Worm (Caenorhabditis elegans) whole organism, mixed stage, embryonic: ENCODE measurements around the gene unc-64.

Source experiments
- M03D4.4 ChIP-seq: sonication (generic microtip); optimal IDR thresholded peaks from 2 replicates; lab custom pipeline; 2017; ENCODE audit warnings: mild to moderate bottlenecking, missing genetic modification characterization, missing compliant biosample characterization
- bed-3 ChIP-seq: fragments of 200-800 bp; sonication (Bioruptor generic); optimal IDR thresholded peaks from 3 replicates; lab custom pipeline; 2018; ENCODE audit warnings: mild to moderate bottlenecking, missing genetic modification characterization, moderate library complexity, missing compliant biosample characterization
- blmp-1 ChIP-seq: fragments of 150-350 bp; optimal IDR thresholded peaks from 2 replicates; lab custom pipeline; 2014; ENCODE audit warnings: missing biosample characterization, missing genetic modification characterization
- ceh-39 ChIP-seq: fragments of 150-350 bp; optimal IDR thresholded peaks from 2 replicates; lab custom pipeline; 2014; ENCODE audit warnings: missing biosample characterization, missing genetic modification characterization
- ceh-43 ChIP-seq: fragments of 200-800 bp; sonication (Bioruptor generic); optimal IDR thresholded peaks from 2 replicates; lab custom pipeline; 2018; ENCODE audit warnings: mild to moderate bottlenecking, missing genetic modification characterization, moderate library complexity, missing compliant biosample characterization
- ceh-83 ChIP-seq: fragments of 200-800 bp; sonication (Bioruptor generic); optimal IDR thresholded peaks from 2 replicates; lab custom pipeline; 2018; ENCODE audit warnings: mild to moderate bottlenecking, missing genetic modification characterization, missing compliant biosample characterization
- ces-1 ChIP-seq: fragments of 150-350 bp; optimal IDR thresholded peaks from 2 replicates; lab custom pipeline; 2014; ENCODE audit warnings: missing biosample characterization, missing genetic modification reagents, missing genetic modification characterization
- cnd-1 ChIP-seq: fragments of 200-800 bp; sonication (Bioruptor generic); optimal IDR thresholded peaks from 2 replicates; lab custom pipeline; 2018; ENCODE audit warnings: mild to moderate bottlenecking, missing genetic modification characterization, missing compliant biosample characterization
- drap-1 ChIP-seq: fragments of 200-800 bp; sonication (Bioruptor generic); optimal IDR thresholded peaks from 3 replicates; lab custom pipeline; 2018; ENCODE audit warnings: mild to moderate bottlenecking, missing genetic modification characterization, missing compliant biosample characterization
- elt-1 ChIP-seq: sonication (generic microtip); optimal IDR thresholded peaks from 2 replicates; lab custom pipeline; 2017; ENCODE audit warnings: missing genetic modification characterization, mild to moderate bottlenecking, missing compliant biosample characterization, antibody characterized with exemption, moderate library complexity, borderline replicate concordance; ENCODE audit not compliant: insufficient read depth
- elt-3 ChIP-seq: fragments of 150-350 bp; optimal IDR thresholded peaks from 2 replicates; lab custom pipeline; 2014; ENCODE audit warnings: missing biosample characterization, missing genetic modification characterization
- flh-1 ChIP-seq: fragments of 200-800 bp; sonication (Bioruptor generic); optimal IDR thresholded peaks from 2 replicates; lab custom pipeline; 2018; ENCODE audit warnings: mild to moderate bottlenecking, missing genetic modification characterization, moderate library complexity, missing compliant biosample characterization
- ham-2 ChIP-seq: fragments of 200-800 bp; sonication (Bioruptor generic); optimal IDR thresholded peaks from 2 replicates; lab custom pipeline; 2018; ENCODE audit warnings: mild to moderate bottlenecking, missing genetic modification characterization, missing compliant biosample characterization
- hlh-1 ChIP-seq: fragments of 150-350 bp; optimal IDR thresholded peaks from 2 replicates; lab custom pipeline; 2014; ENCODE audit warnings: missing biosample characterization, missing genetic modification reagents, missing genetic modification characterization
- lin-13 ChIP-seq: fragments of 150-350 bp; optimal IDR thresholded peaks from 2 replicates; lab custom pipeline; 2014; ENCODE audit warnings: missing biosample characterization, missing genetic modification characterization
- lin-32 ChIP-seq: fragments of 200-800 bp; sonication (Bioruptor generic); optimal IDR thresholded peaks from 2 replicates; lab custom pipeline; 2018; ENCODE audit warnings: mild to moderate bottlenecking, missing genetic modification characterization, missing compliant biosample characterization
- lsy-2 ChIP-seq: fragments of 150-350 bp; optimal IDR thresholded peaks from 2 replicates; lab custom pipeline; 2014; ENCODE audit warnings: missing biosample characterization, missing genetic modification characterization
- mab-5 ChIP-seq: fragments of 150-350 bp; optimal IDR thresholded peaks from 2 replicates; lab custom pipeline; 2014; ENCODE audit warnings: missing biosample characterization, missing genetic modification characterization
- mep-1 ChIP-seq: fragments of 150-350 bp; optimal IDR thresholded peaks from 2 replicates; lab custom pipeline; 2017; ENCODE audit warnings: missing biosample characterization, missing genetic modification reagents, missing genetic modification characterization, inconsistent platforms
- mls-2 ChIP-seq: sonication (generic microtip); optimal IDR thresholded peaks from 2 replicates; lab custom pipeline; 2016; ENCODE audit warnings: mild to moderate bottlenecking, missing genetic modification characterization, moderate library complexity, missing compliant biosample characterization
- nhr-12 ChIP-seq: fragments of 150-350 bp; optimal IDR thresholded peaks from 2 replicates; lab custom pipeline; 2014; ENCODE audit warnings: missing biosample characterization, missing genetic modification characterization
- nhr-2 ChIP-seq: fragments of 150-350 bp; optimal IDR thresholded peaks from 2 replicates; lab custom pipeline; 2014; ENCODE audit warnings: missing biosample characterization, missing genetic modification characterization
- nhr-237 ChIP-seq: fragments of 150-350 bp; optimal IDR thresholded peaks from 2 replicates; lab custom pipeline; 2014; ENCODE audit warnings: missing biosample characterization, missing genetic modification characterization
- nhr-28 ChIP-seq: fragments of 150-350 bp; optimal IDR thresholded peaks from 2 replicates; lab custom pipeline; 2014; ENCODE audit warnings: missing biosample characterization, missing genetic modification characterization
- nhr-76 ChIP-seq: sonication (generic microtip); optimal IDR thresholded peaks from 2 replicates; lab custom pipeline; 2017; ENCODE audit warnings: missing biosample characterization, missing genetic modification characterization
- pha-4 ChIP-seq: fragments of 150-350 bp; optimal IDR thresholded peaks from 2 replicates; lab custom pipeline; 2018; ENCODE audit warnings: missing biosample characterization, missing genetic modification reagents, missing genetic modification characterization
- sem-2 ChIP-seq: fragments of 200-800 bp; sonication (Bioruptor generic); optimal IDR thresholded peaks from 2 replicates; lab custom pipeline; 2018; ENCODE audit warnings: mild to moderate bottlenecking, missing genetic modification characterization, missing compliant biosample characterization
- snpc-4 ChIP-seq: fragments of 150-350 bp; optimal IDR thresholded peaks from 2 replicates; lab custom pipeline; 2014; ENCODE audit warnings: missing biosample characterization, missing genetic modification characterization
- sptf-1 ChIP-seq: sonication (generic microtip); optimal IDR thresholded peaks from 2 replicates; lab custom pipeline; 2017; ENCODE audit warnings: mild to moderate bottlenecking, missing genetic modification characterization, moderate library complexity, missing compliant biosample characterization
- tbx-8 ChIP-seq: fragments of 200-800 bp; sonication (Bioruptor generic); optimal IDR thresholded peaks from 2 replicates; lab custom pipeline; 2018; ENCODE audit warnings: mild to moderate bottlenecking, missing genetic modification characterization, moderate library complexity, missing compliant biosample characterization
- unc-120 ChIP-seq: sonication (generic microtip); optimal IDR thresholded peaks from 2 replicates; lab custom pipeline; 2017; ENCODE audit warnings: missing genetic modification characterization, missing compliant biosample characterization; ENCODE audit not compliant: poor library complexity, severe bottlenecking
- unc-39 ChIP-seq: fragments of 150-350 bp; optimal IDR thresholded peaks from 2 replicates; lab custom pipeline; 2014; ENCODE audit warnings: missing biosample characterization, missing genetic modification characterization
- unc-62 ChIP-seq: fragments of 150-350 bp; optimal IDR thresholded peaks from 2 replicates; lab custom pipeline; 2014; ENCODE audit warnings: missing biosample characterization, missing genetic modification reagents, missing genetic modification characterization
- zip-8 ChIP-seq: fragments of 150-350 bp; optimal IDR thresholded peaks from 2 replicates; lab custom pipeline; 2014; ENCODE audit warnings: missing biosample characterization, missing genetic modification characterization
- ztf-11 ChIP-seq: fragments of 150-350 bp; optimal IDR thresholded peaks from 2 replicates; lab custom pipeline; 2014; ENCODE audit warnings: missing biosample characterization, missing genetic modification characterization

The unc-64 gene

DNA sequence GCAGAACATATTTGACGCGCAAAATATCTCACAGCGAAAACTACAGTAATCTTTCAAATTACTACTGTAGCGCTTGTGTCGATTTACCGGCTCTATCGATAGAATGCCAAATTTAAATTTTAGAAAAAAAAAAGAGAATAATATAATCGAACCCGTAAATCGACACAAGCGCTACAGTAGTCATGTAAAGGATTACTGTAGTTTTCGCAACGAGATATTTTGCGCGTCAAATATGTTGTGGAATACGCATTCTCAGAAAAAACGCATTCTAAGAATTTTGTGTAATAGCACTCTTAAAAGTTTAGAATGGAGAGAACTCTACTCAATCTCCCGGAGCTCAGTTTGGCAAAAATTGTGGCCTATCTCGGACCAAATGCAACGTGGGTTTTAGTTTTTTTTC lies 11.5 kb upstream of the unc-64 start, which contains the start of gene F56A8.5:
TSS of gene F56A8.5 (plus strand) at position 301 of the 400 bp plus-strand sequence.
- TF ChIP-seq ceh-43 (GFP tag; lab: Kevin White, UChicago) (no peak), unc-62 (GFP tag; lab: Kevin White, UChicago) (no peak), nhr-12 (tag; lab: Kevin White, UChicago) (no peak), ham-2 (no peak), mls-2 (tag; lab: Kevin White, UChicago) (no peak)
- TF ChIP-seq, all 35 proteins: peak for 0

ce11 chrIII:13267046-13267445 lies 10.0 kb upstream of the unc-64 start:
- TF ChIP-seq mep-1 (no peak), nhr-237 (tag; lab: Kevin White, UChicago) (no peak), ceh-39 (tag; lab: Kevin White, UChicago) (no peak), unc-120 (tag; lab: Kevin White, UChicago) (no peak), M03D4.4 (tag; lab: Kevin White, UChicago) (no peak), ztf-11 (tag; lab: Kevin White, UChicago) (no peak)

DNA sequence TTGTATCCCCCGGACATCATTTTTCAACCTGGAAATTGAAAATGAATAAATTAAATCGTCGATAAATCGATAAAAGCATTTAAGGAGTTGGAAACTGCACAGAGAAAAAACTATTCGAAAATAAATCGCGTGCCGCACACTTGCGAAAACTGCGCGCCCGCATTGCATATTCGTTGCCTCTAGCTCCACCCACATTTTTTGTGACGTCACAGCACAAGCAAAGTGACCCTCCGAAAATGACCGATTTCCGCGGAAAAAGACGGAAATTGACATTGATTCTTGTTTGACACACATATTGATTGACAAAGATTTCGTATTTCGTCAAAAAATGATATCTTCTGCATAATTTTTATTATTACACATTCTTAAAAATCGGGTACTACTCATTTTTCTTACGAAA lies 8.2 kb upstream of the unc-64 start, which contains the start of gene cpf-2:
TSS of gene cpf-2 (minus strand) at position 28 of the 400 bp plus-strand sequence.
- TF ChIP-seq pha-4 (tag; lab: Kevin White, UChicago) (peak; percentile 54), ztf-11 (tag; lab: Kevin White, UChicago) (peak; percentile 53), lsy-2 (tag; lab: Kevin White, UChicago) (peak; percentile 60), blmp-1 (tag; lab: Kevin White, UChicago) (no peak), unc-39 (tag; lab: Kevin White, UChicago) (no peak), lin-32 (peak; percentile 26), nhr-237 (tag; lab: Kevin White, UChicago) (peak; percentile 39), nhr-28 (tag; lab: Kevin White, UChicago) (no peak), nhr-12 (tag; lab: Kevin White, UChicago) (peak; percentile 64), nhr-2 (tag; lab: Kevin White, UChicago) (peak; percentile 29), hlh-1 (peak; percentile 36), nhr-76 (no peak), cnd-1 (peak; percentile 55), sem-2 (GFP tag; lab: Kevin White, UChicago) (peak; percentile 42), flh-1 (GFP tag; lab: Kevin White, UChicago) (no peak), M03D4.4 (tag; lab: Kevin White, UChicago) (peak; percentile 58), zip-8 (peak; percentile 80), mab-5 (tag; lab: Kevin White, UChicago) (no peak), ham-2 (peak; percentile 50), elt-3 (tag; lab: Kevin White, UChicago) (no peak), elt-1 (no peak), unc-120 (tag; lab: Kevin White, UChicago) (peak; percentile 46), unc-62 (GFP tag; lab: Kevin White, UChicago) (no peak), lin-13 (peak; percentile 63), sptf-1 (tag; lab: Kevin White, UChicago) (peak; percentile 83), ceh-83 (GFP tag; lab: Kevin White, UChicago) (no peak), ces-1 (GFP tag; lab: Kevin White, UChicago) (peak; percentile 34), ceh-39 (tag; lab: Kevin White, UChicago) (peak; percentile 31), bed-3 (GFP tag; lab: Kevin White, UChicago) (peak; percentile 55), drap-1 (peak; percentile 77), ceh-43 (GFP tag; lab: Kevin White, UChicago) (peak; percentile 43), snpc-4 (tag; lab: Kevin White, UChicago) (no peak), mls-2 (tag; lab: Kevin White, UChicago) (peak; percentile 79), mep-1 (peak; percentile 58), tbx-8 (GFP tag; lab: Kevin White, UChicago) (no peak)

DNA sequence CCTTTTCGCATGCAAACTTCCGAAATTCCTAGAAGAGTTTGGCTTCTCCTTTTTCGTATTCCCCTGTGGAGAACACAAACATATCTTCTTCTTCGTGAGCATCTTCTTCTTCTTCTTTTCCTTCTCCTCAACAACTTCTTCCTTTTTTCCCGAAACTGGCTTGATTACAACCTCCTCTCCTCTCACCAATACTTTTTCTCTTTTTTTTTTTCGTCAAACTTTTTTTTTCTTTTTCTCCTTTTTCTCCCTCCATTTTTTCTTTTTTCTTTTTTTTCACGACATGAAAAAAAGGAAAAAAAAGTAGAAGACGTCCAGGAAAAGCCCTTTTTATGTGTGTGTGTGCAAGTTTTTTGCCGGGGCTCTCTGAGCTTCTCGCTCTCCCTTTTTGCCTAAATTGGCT lies 6.2 kb upstream of the unc-64 start:
- TF ChIP-seq flh-1 (GFP tag; lab: Kevin White, UChicago) = no peak
- TF ChIP-seq ces-1 (GFP tag; lab: Kevin White, UChicago) = peak; percentile 35
- no peak for TF ChIP-seq ceh-39 (tag; lab: Kevin White, UChicago)
